Worm (Caenorhabditis elegans) whole organism, young adult: ENCODE results near the gene ZK686.6.
"Not testable (repeated sequence)": the region's sequence is repeated elsewhere in the genome, so short reads cannot be mapped to it uniquely, and the experiment has no call there.

Experiments
- B0035.1 ChIP-seq: sonication (generic microtip); optimal IDR thresholded peaks from 2 replicates; lab custom pipeline; 2016; ENCODE audit warnings: missing genetic modification characterization, mild to moderate bottlenecking, missing compliant biosample characterization, missing genotype, missing genetic modification reagents
- B0261.1 ChIP-seq: sonication (generic microtip); optimal IDR thresholded peaks from 2 replicates; lab custom pipeline; 2016; ENCODE audit warnings: mild to moderate bottlenecking, missing genetic modification characterization, moderate library complexity, missing compliant biosample characterization
- F22D6.2 ChIP-seq: sonication (generic microtip); optimal IDR thresholded peaks from 2 replicates; lab custom pipeline; 2016; ENCODE audit warnings: mild to moderate bottlenecking, missing genetic modification characterization, missing compliant biosample characterization
- F52B5.7 ChIP-seq: sonication (generic microtip); optimal IDR thresholded peaks from 2 replicates; lab custom pipeline; 2016; ENCODE audit warnings: mild to moderate bottlenecking, missing genetic modification characterization, missing compliant biosample characterization
- F55B11.4 ChIP-seq: sonication (generic microtip); optimal IDR thresholded peaks from 2 replicates; lab custom pipeline; 2016; ENCODE audit warnings: missing compliant biosample characterization, missing genetic modification characterization, borderline replicate concordance; ENCODE audit not compliant: insufficient read depth
- K11D2.4 ChIP-seq: fragments of 200-800 bp; sonication (Bioruptor generic); IDR thresholded peaks from 2 replicates; pipeline ENCODE4 v1.3.6; 2022; ENCODE audit warnings: missing genetic modification reagents, missing genetic modification characterization, missing compliant biosample characterization
- K12H6.12 ChIP-seq: fragments of 200-800 bp; sonication (Bioruptor generic); optimal IDR thresholded peaks from 2 replicates; lab custom pipeline; 2018; ENCODE audit warnings: mild to moderate bottlenecking, missing genetic modification characterization, missing compliant biosample characterization
- T07F8.4 ChIP-seq: sonication (generic microtip); optimal IDR thresholded peaks from 2 replicates; lab custom pipeline; 2016; ENCODE audit warnings: mild to moderate bottlenecking, missing genetic modification characterization, moderate library complexity, missing compliant biosample characterization
- Y53F4B.3 ChIP-seq: fragments of 200-800 bp; sonication (Bioruptor generic); IDR thresholded peaks from 2 replicates; pipeline ENCODE4 v1.3.6; 2022; ENCODE audit warnings: missing genetic modification reagents, missing genetic modification characterization, missing compliant biosample characterization
- aptf-2 ChIP-seq: fragments of 200-800 bp; sonication (Bioruptor generic); conservative IDR thresholded peaks from 2 replicates; pipeline ENCODE4 v1.3.6; 2022; ENCODE audit warnings: missing genetic modification reagents, missing genetic modification characterization, missing compliant biosample characterization
- attf-6 ChIP-seq: fragments of 200-800 bp; sonication (Bioruptor generic); IDR thresholded peaks from 2 replicates; pipeline ENCODE4 v1.3.6; 2022; ENCODE audit warnings: missing genetic modification reagents, missing genetic modification characterization, missing compliant biosample characterization
- ccch-3 ChIP-seq: fragments of 200-800 bp; sonication (Bioruptor generic); optimal IDR thresholded peaks from 2 replicates; lab custom pipeline; 2018; ENCODE audit warnings: mild to moderate bottlenecking, missing genetic modification characterization, missing compliant biosample characterization
- cebp-2 ChIP-seq: fragments of 200-800 bp; sonication (Bioruptor generic); IDR thresholded peaks from 2 replicates; pipeline ENCODE4 v1.3.6; 2022; ENCODE audit warnings: missing genetic modification characterization, missing compliant biosample characterization
- ceh-27 ChIP-seq: fragments of 200-800 bp; sonication (Bioruptor generic); optimal IDR thresholded peaks from 2 replicates; lab custom pipeline; 2018; ENCODE audit warnings: mild to moderate bottlenecking, missing genetic modification characterization, moderate library complexity, missing compliant biosample characterization
- ceh-91 ChIP-seq: fragments of 200-800 bp; sonication (Bioruptor generic); IDR thresholded peaks from 2 replicates; pipeline ENCODE4 v1.3.6; 2022; ENCODE audit warnings: missing genetic modification reagents, missing genetic modification characterization, missing compliant biosample characterization
- chd-7 ChIP-seq: sonication (generic microtip); optimal IDR thresholded peaks from 2 replicates; lab custom pipeline; 2016; ENCODE audit warnings: mild to moderate bottlenecking, missing genetic modification characterization, moderate library complexity, missing compliant biosample characterization
- egl-18 ChIP-seq: fragments of 200-800 bp; sonication (Bioruptor generic); IDR thresholded peaks from 2 replicates; pipeline ENCODE4 v1.3.6; 2022; ENCODE audit warnings: missing genetic modification reagents, missing genetic modification characterization, missing compliant biosample characterization
- fkh-3 ChIP-seq: sonication (generic microtip); optimal IDR thresholded peaks from 2 replicates; lab custom pipeline; 2016; ENCODE audit warnings: mild to moderate bottlenecking, missing genetic modification characterization, missing compliant biosample characterization
- him-1 ChIP-seq: sonication (generic microtip); optimal IDR thresholded peaks from 2 replicates; lab custom pipeline; 2016; ENCODE audit warnings: missing genotype, missing genetic modification reagents, missing genetic modification characterization, missing compliant biosample characterization
- hmg-1.2 ChIP-seq: fragments of 200-800 bp; sonication (Bioruptor generic); IDR thresholded peaks from 2 replicates; pipeline ENCODE4 v1.3.6; 2022; ENCODE audit warnings: missing genetic modification reagents, missing genetic modification characterization, missing compliant biosample characterization
- hmg-20 ChIP-seq: fragments of 200-800 bp; sonication (Bioruptor generic); IDR thresholded peaks from 2 replicates; pipeline ENCODE4 v1.3.6; 2022; ENCODE audit warnings: missing genetic modification reagents, missing genetic modification characterization, missing compliant biosample characterization
- hrde-1 ChIP-seq: sonication (generic microtip); optimal IDR thresholded peaks from 2 replicates; lab custom pipeline; 2016; ENCODE audit warnings: missing genetic modification characterization, mild to moderate bottlenecking, missing compliant biosample characterization, moderate library complexity, missing genotype, missing genetic modification reagents, borderline replicate concordance
- lag-1 ChIP-seq: fragments of 200-800 bp; sonication (Bioruptor generic); IDR thresholded peaks from 2 replicates; pipeline ENCODE4 v1.3.6; 2022; ENCODE audit warnings: missing genetic modification reagents, missing genetic modification characterization, missing compliant biosample characterization
- lin-26 ChIP-seq: fragments of 200-800 bp; sonication (Bioruptor generic); IDR thresholded peaks from 2 replicates; pipeline ENCODE4 v1.3.6; 2022; ENCODE audit warnings: missing genetic modification reagents, missing genetic modification characterization, missing compliant biosample characterization
- lin-54 ChIP-seq: fragments of 200-800 bp; sonication (Bioruptor generic); optimal IDR thresholded peaks from 2 replicates; lab custom pipeline; 2018; ENCODE audit warnings: mild to moderate bottlenecking, missing genetic modification characterization, missing compliant biosample characterization
- lsl-1 ChIP-seq: fragments of 200-800 bp; sonication (Bioruptor generic); optimal IDR thresholded peaks from 2 replicates; lab custom pipeline; 2018; ENCODE audit warnings: mild to moderate bottlenecking, missing genetic modification characterization, moderate library complexity, missing compliant biosample characterization
- madf-10 ChIP-seq: sonication (generic microtip); optimal IDR thresholded peaks from 2 replicates; lab custom pipeline; 2016; ENCODE audit warnings: mild to moderate bottlenecking, missing genetic modification characterization, missing compliant biosample characterization
- madf-3 ChIP-seq: fragments of 200-800 bp; sonication (Bioruptor generic); IDR thresholded peaks from 2 replicates; pipeline ENCODE4 v1.3.6; 2022; ENCODE audit warnings: missing genetic modification reagents, missing genetic modification characterization, missing compliant biosample characterization
- madf-6 ChIP-seq: fragments of 200-800 bp; sonication (Bioruptor generic); IDR thresholded peaks from 2 replicates; pipeline ENCODE4 v1.3.6; 2022; ENCODE audit warnings: missing genetic modification reagents, missing genetic modification characterization, missing compliant biosample characterization
- mcd-1 ChIP-seq: fragments of 200-800 bp; sonication (Bioruptor generic); IDR thresholded peaks from 2 replicates; pipeline ENCODE4 v1.3.6; 2022; ENCODE audit warnings: missing genetic modification reagents, missing genetic modification characterization, missing compliant biosample characterization
- nfya-2 ChIP-seq: fragments of 200-800 bp; sonication (Bioruptor generic); IDR thresholded peaks from 2 replicates; pipeline ENCODE4 v1.3.6; 2022; ENCODE audit warnings: missing genetic modification reagents, missing genetic modification characterization, missing compliant biosample characterization
- pbrm-1 ChIP-seq: fragments of 200-800 bp; sonication (Bioruptor generic); IDR thresholded peaks from 2 replicates; pipeline ENCODE4 v1.3.6; 2022; ENCODE audit warnings: missing genetic modification reagents, missing genetic modification characterization, missing compliant biosample characterization
- rcor-1 ChIP-seq: fragments of 200-800 bp; sonication (Bioruptor generic); IDR thresholded peaks from 2 replicates; pipeline ENCODE4 v1.3.6; 2022; ENCODE audit warnings: missing genetic modification reagents, missing genetic modification characterization, missing compliant biosample characterization
- repo-1 ChIP-seq: sonication (generic microtip); optimal IDR thresholded peaks from 2 replicates; lab custom pipeline; 2017; ENCODE audit warnings: mild to moderate bottlenecking, missing genetic modification characterization, missing compliant biosample characterization
- rpc-1 ChIP-seq, 2 experiments: fragments of 150-350 bp in 1 of 2; sonication (generic microtip) in 1 of 2; optimal IDR thresholded peaks; 2 replicates each; lab custom pipeline; 2014 to 2018; ENCODE audit warnings: missing biosample characterization in 1 of 2, missing genetic modification characterization in 1 of 2, missing genetic modification reagents in 1 of 2, missing genotype in 1 of 2
- sdz-38 ChIP-seq: sonication (generic microtip); optimal IDR thresholded peaks from 2 replicates; lab custom pipeline; 2016; ENCODE audit warnings: missing genotype, missing genetic modification characterization, missing compliant biosample characterization
- sea-2 ChIP-seq: fragments of 200-800 bp; sonication (Bioruptor generic); IDR thresholded peaks from 2 replicates; pipeline ENCODE4 v1.3.6; 2022; ENCODE audit warnings: missing genetic modification characterization, missing compliant biosample characterization
- snpc-4 ChIP-seq, 5 experiments: fragments of 150-350 bp in 1 of 5; sonication (generic microtip) in 4 of 5; optimal IDR thresholded peaks; 2 replicates each; lab custom pipeline; 2014 to 2018; ENCODE audit warnings: missing genetic modification characterization in 5 of 5, missing biosample characterization in 3 of 5, antibody characterized with exemption in 2 of 5, mild to moderate bottlenecking in 2 of 5, missing compliant biosample characterization in 2 of 5, missing genotype in 2 of 5, moderate library complexity in 2 of 5, missing genetic modification reagents in 1 of 5
- sptf-2 ChIP-seq: fragments of 200-800 bp; sonication (Bioruptor generic); optimal IDR thresholded peaks from 2 replicates; lab custom pipeline; 2018; ENCODE audit warnings: mild to moderate bottlenecking, missing genetic modification characterization, missing compliant biosample characterization
- tbp1 ChIP-seq: fragments of 200-800 bp; sonication (Bioruptor generic); optimal IDR thresholded peaks from 2 replicates; lab custom pipeline; 2018; ENCODE audit warnings: mild to moderate bottlenecking, missing genetic modification characterization, missing compliant biosample characterization
- unc-62 ChIP-seq: fragments of 150-350 bp; optimal IDR thresholded peaks from 2 replicates; lab custom pipeline; 2014; ENCODE audit warnings: missing biosample characterization, missing genetic modification reagents, missing genetic modification characterization

Gene ZK686.6

ce11 chrIII:7772901-7773300 is at the start of gene ZK686.6, which contains the start of gene ZK686.1:
ZK686.6 (minus strand) TSS chrIII:7773001.
ZK686.1 (plus strand) TSS chrIII:7773134.
- TF ChIP-seq ceh-91 (GFP tag; lab: Robert Waterston, UW) (peak; percentile 56; the same call in 1 of the 2 replicates), B0035.1 (tag; lab: Kevin White, UChicago) (no peak)

DNA sequence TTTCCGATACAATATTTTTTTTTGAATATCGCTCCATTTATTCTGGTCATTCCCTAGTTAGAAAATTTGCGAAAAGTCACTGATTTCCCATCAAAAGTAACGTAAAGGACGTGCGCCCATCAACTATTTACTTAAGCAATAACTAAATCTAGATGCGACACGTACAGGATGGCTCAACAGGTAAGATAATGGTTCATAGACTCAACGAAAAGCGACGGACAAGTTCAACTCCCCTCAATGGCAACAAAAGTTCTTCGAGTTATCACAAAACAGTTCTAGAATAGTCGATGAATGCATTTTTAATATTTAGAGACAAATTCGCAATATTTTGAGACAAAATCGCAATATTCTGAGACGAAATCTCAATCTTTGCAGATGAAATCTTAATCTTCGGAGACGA is 48.3 kb upstream of the ZK686.6 start:
- TF ChIP-seq rpc-1 (optimal IDR thresholded peaks at IDR 0.05; lab: Kevin White, UChicago): not testable (repeated sequence)
- peak; percentile 44 for TF ChIP-seq rpc-1 (tag; optimal IDR thresholded peaks at IDR 0.05; lab: Kevin White, UChicago)
- TF ChIP-seq lin-26: peak; percentile 74; the same call in 1 of the 2 replicates
- peak; percentile 39 for TF ChIP-seq tbp1 (GFP tag; lab: Kevin White, UChicago)
- TF ChIP-seq B0261.1: peak; percentile 43
- TF ChIP-seq, all 124 proteins: peak for 4; not testable (repeated sequence) for 120

ce11 chrIII:7819866-7820265 is 47.1 kb upstream of the ZK686.6 start:
- TF ChIP-seq fkh-3 (tag; lab: Kevin White, UChicago): no peak
- TF ChIP-seq B0261.1: no peak
- TF ChIP-seq madf-3 (GFP tag; lab: Robert Waterston, UW): no peak

DNA sequence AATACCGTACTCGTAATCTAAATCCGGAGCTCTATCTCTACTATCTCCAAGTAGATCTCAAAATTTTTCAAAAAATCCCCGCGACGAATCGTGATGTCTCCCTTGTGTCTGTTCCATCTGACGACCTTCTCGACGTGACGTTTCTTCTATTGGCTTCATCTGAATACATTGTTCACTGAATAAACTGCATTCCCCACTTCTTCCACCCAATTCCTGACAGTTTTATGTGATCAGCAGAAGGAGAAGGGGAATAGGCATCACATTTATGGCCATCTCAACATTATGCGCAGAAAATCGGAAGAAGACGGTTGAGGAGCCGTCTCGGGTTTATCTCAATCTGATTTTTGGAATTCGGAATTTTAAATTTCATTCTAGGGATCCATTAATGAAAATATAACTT is 46.2 kb upstream of the ZK686.6 start:
- TF ChIP-seq lin-54 (GFP tag; lab: Kevin White, UChicago) (no peak), F52B5.7 (tag; lab: Kevin White, UChicago) (no peak), him-1 (tag; lab: Kevin White, UChicago) (no peak), lsl-1 (GFP tag; lab: Kevin White, UChicago) (no peak), K11D2.4 (no peak), repo-1 (tag; lab: Kevin White, UChicago) (no peak), madf-3 (GFP tag; lab: Robert Waterston, UW) (no peak), ceh-27 (no peak), egl-18 (no peak), chd-7 (tag; lab: Kevin White, UChicago) (no peak), aptf-2 (GFP tag; lab: Robert Waterston, UW) (no peak), madf-6 (GFP tag; lab: Robert Waterston, UW) (no peak), hrde-1 (tag; lab: Kevin White, UChicago) (no peak), nfya-2 (GFP tag; lab: Robert Waterston, UW) (no peak), F22D6.2 (tag; lab: Kevin White, UChicago) (no peak), sea-2 (no peak), T07F8.4 (no peak), snpc-4 (GFP tag; optimal IDR thresholded peaks at IDR 0.05; lab: Kevin White, UChicago) (no peak), snpc-4 (tag; optimal IDR thresholded peaks at IDR 0.05; lab: Kevin White, UChicago) (no peak)

DNA sequence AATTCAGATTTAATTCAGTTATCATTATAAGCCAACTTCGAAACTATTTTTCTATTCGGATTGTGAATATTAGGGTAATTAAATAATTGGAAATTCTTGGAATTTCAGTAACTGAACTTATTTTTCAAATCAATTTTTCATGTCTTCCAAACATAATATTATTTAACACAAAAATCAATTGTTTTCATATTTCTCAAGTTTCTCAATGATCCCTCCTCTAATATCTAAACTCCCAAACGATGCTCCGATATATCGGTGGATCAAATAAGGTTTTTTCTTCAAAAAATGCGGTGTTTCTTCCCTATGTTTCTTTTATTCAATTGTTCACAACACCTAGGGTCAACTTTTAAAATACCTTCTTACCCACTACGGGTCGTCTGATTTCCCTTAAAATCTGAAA is 43.7 kb upstream of the ZK686.6 start:
- TF ChIP-seq sea-2 (no peak), hmg-1.2 (no peak), rcor-1 (no peak), lag-1 (GFP tag; lab: Robert Waterston, UW) (no peak), chd-7 (tag; lab: Kevin White, UChicago) (no peak), madf-10 (no peak), cebp-2 (GFP tag; lab: Robert Waterston, UW) (no peak), unc-62 (no peak), mcd-1 (no peak), hmg-20 (GFP tag; lab: Robert Waterston, UW) (no peak), K12H6.12 (no peak), Y53F4B.3 (no peak), sptf-2 (GFP tag; lab: Kevin White, UChicago) (no peak), attf-6 (GFP tag; lab: Robert Waterston, UW) (no peak), sdz-38 (tag; lab: Kevin White, UChicago) (no peak), ccch-3 (GFP tag; lab: Kevin White, UChicago) (no peak), hrde-1 (tag; lab: Kevin White, UChicago) (no peak), pbrm-1 (no peak), F55B11.4 (tag; lab: Kevin White, UChicago) (no peak), fkh-3 (tag; lab: Kevin White, UChicago) (no peak)
